Worm (Caenorhabditis elegans): ENCODE measurements around the gene C14A4.9.
A peak's percentile ranks its signal among the peaks of the same experiment; 100 is the strongest.

Gene C14A4.9

ce11 chrII:10612743-10613142 lies 13.6 kb downstream of the C14A4.9 start, which contains the start of gene C14A4.12:
TSS of gene C14A4.12 (plus strand) at chrII:10613043.
- TF ChIP-seq zag-1 (tag; optimal IDR thresholded peaks at IDR 0.05), result no peak
- peak; percentile 90 for TF ChIP-seq pha-4 (tag; optimal IDR thresholded peaks at IDR 0.05)

DNA sequence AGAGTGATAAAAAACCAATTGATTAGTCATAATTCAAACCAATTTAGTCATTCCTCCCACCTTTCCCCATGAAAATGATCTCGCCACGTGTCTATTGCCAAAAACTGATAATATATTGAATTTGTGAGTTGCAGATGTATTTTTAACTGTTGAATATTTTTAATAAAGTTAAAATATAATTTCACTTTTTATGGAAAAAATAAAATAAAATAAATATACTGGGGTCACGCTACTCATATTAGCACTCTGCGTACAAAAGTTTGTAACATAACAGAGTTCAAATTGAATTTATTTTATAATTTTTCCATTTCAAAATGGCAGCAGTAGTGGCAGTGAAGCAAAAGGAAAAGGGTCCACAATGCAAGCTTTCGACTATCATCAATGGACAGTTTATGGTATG lies 19.0 kb downstream of the C14A4.9 start, which contains the start of gene C14A4.13:
C14A4.13 (plus strand) TSS at position 301 of the 400 bp plus-strand sequence.
- no peak for TF ChIP-seq R02D3.7 (tag; optimal IDR thresholded peaks at IDR 0.05)
- no peak for TF ChIP-seq mdl-1 (tag; optimal IDR thresholded peaks at IDR 0.05)

- TF ChIP-seq nhr-28 (tag; optimal IDR thresholded peaks at IDR 0.05) (no peak), ama-1 (optimal IDR thresholded peaks at IDR 0.05) (no peak), nhr-76 (tag; optimal IDR thresholded peaks at IDR 0.05) (no peak), nhr-11 (tag; optimal IDR thresholded peaks at IDR 0.05) (no peak), jun-1 (tag; optimal IDR thresholded peaks at IDR 0.05) (no peak), elt-3 (tag; optimal IDR thresholded peaks at IDR 0.05) (no peak), R02D3.7 (tag; optimal IDR thresholded peaks at IDR 0.05) (no peak), ceh-28 (tag; optimal IDR thresholded peaks at IDR 0.05) (no peak)
These were observed 22.8 kb downstream of the C14A4.9 start, which contains the start of gene cutl-9 for ce11 chrII:10621965-10622364. TSS of gene cutl-9 (plus strand) at chrII:10622265.

DNA sequence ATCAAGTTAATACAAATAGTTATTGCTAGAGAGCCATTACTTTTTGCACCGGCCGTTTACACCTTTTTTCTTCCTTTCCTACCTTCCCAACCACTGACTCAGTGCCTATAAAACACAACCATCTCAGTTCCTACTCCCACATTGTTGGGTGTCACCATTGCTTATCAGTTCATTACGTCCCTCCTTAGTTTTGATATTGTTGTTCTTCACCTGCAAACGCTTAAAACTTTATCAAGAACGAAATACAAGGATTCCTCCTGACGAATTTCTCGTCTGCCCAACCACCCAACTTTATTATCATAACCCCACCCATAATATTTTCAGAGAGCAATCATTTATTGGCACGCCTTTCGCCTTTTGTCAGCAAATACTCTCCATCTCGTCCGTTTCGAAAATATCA lies 27.9 kb downstream of the C14A4.9 start:
- peak; percentile 38 for TF ChIP-seq pqm-1 (tag; optimal IDR thresholded peaks at IDR 0.05)
- TF ChIP-seq elt-2 (tag; optimal IDR thresholded peaks at IDR 0.05), result peak; percentile 84
- TF ChIP-seq ceh-82 (tag; optimal IDR thresholded peaks at IDR 0.05), result no peak
- peak; percentile 38 for TF ChIP-seq jun-1 (tag; optimal IDR thresholded peaks at IDR 0.05)

- TF ChIP-seq aly-2 (tag; optimal IDR thresholded peaks at IDR 0.05) (no peak), sea-2 (GFP tag; optimal IDR thresholded peaks at IDR 0.05) (no peak), egl-27 (tag; optimal IDR thresholded peaks at IDR 0.05) (no peak), mml-1 (tag; optimal IDR thresholded peaks at IDR 0.05) (no peak), ceh-9 (tag; optimal IDR thresholded peaks at IDR 0.05) (no peak), nhr-11 (tag; optimal IDR thresholded peaks at IDR 0.05) (no peak), nhr-28 (tag; optimal IDR thresholded peaks at IDR 0.05) (no peak), fkh-10 (GFP tag; optimal IDR thresholded peaks at IDR 0.05) (no peak), snpc-4 (tag; optimal IDR thresholded peaks at IDR 0.05) (no peak), nhr-67 (tag; optimal IDR thresholded peaks at IDR 0.05) (no peak), daf-12 (tag; optimal IDR thresholded peaks at IDR 0.05) (no peak), skn-1 (tag; optimal IDR thresholded peaks at IDR 0.05) (no peak), pqm-1 (tag; optimal IDR thresholded peaks at IDR 0.05) (no peak), R02D3.7 (tag; optimal IDR thresholded peaks at IDR 0.05) (no peak)
These were observed 28.8 kb downstream of the C14A4.9 start, which contains the start of gene M28.8 for ce11 chrII:10627963-10628362. TSS of gene M28.8 (plus strand) at chrII:10628263.

- no peak for TF ChIP-seq aly-2 (tag; optimal IDR thresholded peaks at IDR 0.05)
- no peak for TF ChIP-seq ama-1 (optimal IDR thresholded peaks at IDR 0.05)
- TF ChIP-seq pqm-1 (tag; optimal IDR thresholded peaks at IDR 0.05), result peak; percentile 20
- TF ChIP-seq elt-1 (tag; optimal IDR thresholded peaks at IDR 0.05), result no peak
- TF ChIP-seq mml-1 (tag; optimal IDR thresholded peaks at IDR 0.05), result no peak
- no peak for TF ChIP-seq ZK546.5 (tag; optimal IDR thresholded peaks at IDR 0.05)
- TF ChIP-seq elt-2 (tag; optimal IDR thresholded peaks at IDR 0.05), result peak; percentile 28
- no peak for TF ChIP-seq fkh-2 (tag; optimal IDR thresholded peaks at IDR 0.05)
- TF ChIP-seq hmg-11 (tag; optimal IDR thresholded peaks at IDR 0.05), result no peak
- TF ChIP-seq nhr-23 (tag; optimal IDR thresholded peaks at IDR 0.05), result no peak
- no peak for TF ChIP-seq nhr-11 (tag; optimal IDR thresholded peaks at IDR 0.05)
- TF ChIP-seq nhr-28 (tag; optimal IDR thresholded peaks at IDR 0.05), result no peak
- TF ChIP-seq unc-39 (tag; optimal IDR thresholded peaks at IDR 0.05), result no peak
- TF ChIP-seq ceh-16 (tag; optimal IDR thresholded peaks at IDR 0.05), result no peak
- no peak for TF ChIP-seq nhr-77 (tag; optimal IDR thresholded peaks at IDR 0.05)
- TF ChIP-seq ceh-28 (tag; optimal IDR thresholded peaks at IDR 0.05), result no peak
- TF ChIP-seq lsy-12 (tag; optimal IDR thresholded peaks at IDR 0.05), result no peak
- TF ChIP-seq ceh-82 (tag; optimal IDR thresholded peaks at IDR 0.05), result no peak
These were observed 31.8 kb downstream of the C14A4.9 start for ce11 chrII:10630944-10631343.

All from whole organism, L3 larva.